Worm (Caenorhabditis elegans): ENCODE data around the gene C14A4.8.

ce11 chrII:10563368-10563767, 34.6 kb downstream of the C14A4.8 start, which contains the start of gene cdc-48.1:
- TF ChIP-seq skn-1 (tag; optimal IDR thresholded peaks at IDR 0.05) = peak; percentile 73
- peak; percentile 83 for TF ChIP-seq lim-7 (GFP tag; IDR thresholded peaks at IDR 0.05)
- TF ChIP-seq ZK337.2 (GFP tag; IDR thresholded peaks at IDR 0.05) = peak; percentile 97
- TF ChIP-seq dpl-1 (GFP tag; optimal IDR thresholded peaks at IDR 0.05) = peak; percentile 100
- TF ChIP-seq egl-27 (tag; optimal IDR thresholded peaks at IDR 0.05) = peak; percentile 65
- TF ChIP-seq ztf-11 (tag; optimal IDR thresholded peaks at IDR 0.05) = peak; percentile 58
- TF ChIP-seq vab-7 (GFP tag; IDR thresholded peaks at IDR 0.05) = peak; percentile 99
- peak; percentile 100 for TF ChIP-seq nhr-6 (tag; optimal IDR thresholded peaks at IDR 0.05)
- TF ChIP-seq snpc-4 (tag; optimal IDR thresholded peaks at IDR 0.05) = peak; percentile 62
- peak; percentile 93 for TF ChIP-seq Y105C5A.15 (GFP tag; IDR thresholded peaks at IDR 0.05)
- peak; percentile 100 for TF ChIP-seq lin-13 (GFP tag; optimal IDR thresholded peaks at IDR 0.05)
- TF ChIP-seq ceh-28 (tag; optimal IDR thresholded peaks at IDR 0.05) = peak; percentile 72
- TF ChIP-seq mxl-2 (GFP tag; conservative IDR thresholded peaks at IDR 0.05) = peak; percentile 93
- TF ChIP-seq nhr-77 (tag; optimal IDR thresholded peaks at IDR 0.05) = peak; percentile 100

Data from whole organism, L4 larva.